Fruit fly (Drosophila melanogaster) whole organism, adult: ENCODE results near the gene Bug22.

Experiments
- CG12768 ChIP-seq: fragments of 200-800 bp; sonication (Bioruptor generic); optimal IDR thresholded peaks from 2 replicates; lab custom pipeline; 2017; ENCODE audit warnings: missing biosample characterization, missing genetic modification characterization, mild to moderate bottlenecking, moderate library complexity, missing genetic modification reagents
- CG1620 ChIP-seq: fragments of 200-800 bp; sonication (Bioruptor generic); optimal IDR thresholded peaks from 2 replicates; lab custom pipeline; 2016; ENCODE audit warnings: missing biosample characterization, missing genetic modification characterization
- CG33017 ChIP-seq: fragments of 200-800 bp; sonication (Bioruptor generic); optimal IDR thresholded peaks from 2 replicates; lab custom pipeline; 2018; ENCODE audit warnings: missing biosample characterization, mild to moderate bottlenecking, missing genetic modification characterization, moderate library complexity
- CG7101 ChIP-seq: fragments of 200-800 bp; sonication (Bioruptor generic); optimal IDR thresholded peaks from 2 replicates; lab custom pipeline; 2018; ENCODE audit warnings: missing biosample characterization, mild to moderate bottlenecking, missing genetic modification characterization, moderate library complexity
- ovo ChIP-seq: fragments of 200-800 bp; sonication (Bioruptor generic); optimal IDR thresholded peaks from 2 replicates; lab custom pipeline; 2016; ENCODE audit warnings: missing biosample characterization, missing genetic modification characterization
- pad ChIP-seq: fragments of 200-800 bp; sonication (Bioruptor generic); optimal IDR thresholded peaks from 3 replicates; lab custom pipeline; 2017; ENCODE audit warnings: missing biosample characterization, missing genetic modification characterization, mild to moderate bottlenecking, moderate library complexity, missing genetic modification reagents
- toe ChIP-seq: fragments of 200-800 bp; sonication (Bioruptor generic); optimal IDR thresholded peaks from 2 replicates; lab custom pipeline; 2016; ENCODE audit warnings: missing biosample characterization, missing genetic modification characterization

DNA sequence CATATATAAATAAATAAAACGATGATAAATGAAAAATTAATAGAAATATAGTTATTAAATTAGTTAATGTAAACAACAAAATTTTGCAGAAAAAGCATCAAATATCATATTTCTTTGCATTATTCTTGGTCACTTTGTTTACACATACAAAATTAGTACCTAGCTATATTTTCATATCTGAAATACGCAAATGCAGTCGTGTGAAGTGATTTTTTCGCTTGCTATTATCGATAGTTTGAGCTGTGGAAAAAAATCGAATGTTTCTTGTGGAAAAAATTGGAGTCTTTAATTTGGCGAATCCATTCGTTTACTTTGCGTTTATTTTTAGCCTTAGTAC lies 34.3 kb downstream of the Bug22 start, which contains the start of gene Cnot4:
- no peak for TF ChIP-seq toe (GFP tag; lab: Kevin White, UChicago)
- TF ChIP-seq CG7101 (tag; lab: Kevin White, UChicago) = no peak
- no peak for TF ChIP-seq ovo
- no peak for TF ChIP-seq pad (GFP tag; lab: Kevin White, UChicago)
- no peak for TF ChIP-seq CG33017 (tag; lab: Kevin White, UChicago)
- no peak for TF ChIP-seq CG1620 (GFP tag; lab: Kevin White, UChicago)
- no peak for TF ChIP-seq CG12768 (GFP tag; lab: Kevin White, UChicago)
